Worm (Caenorhabditis elegans) whole organism, young adult: ENCODE data around the gene slc-25A10.

ENCODE experiments used
- B0035.1 ChIP-seq: sonication (generic microtip); optimal IDR thresholded peaks from 2 replicates; lab custom pipeline; 2016; ENCODE audit warnings: missing genetic modification characterization, mild to moderate bottlenecking, missing compliant biosample characterization, missing genotype, missing genetic modification reagents
- F57C9.4 ChIP-seq: sonication (generic microtip); optimal IDR thresholded peaks from 2 replicates; lab custom pipeline; 2017; ENCODE audit warnings: mild to moderate bottlenecking, missing genetic modification characterization, missing compliant biosample characterization
- K12H6.12 ChIP-seq: fragments of 200-800 bp; sonication (Bioruptor generic); optimal IDR thresholded peaks from 2 replicates; lab custom pipeline; 2018; ENCODE audit warnings: mild to moderate bottlenecking, missing genetic modification characterization, missing compliant biosample characterization
- athp-1 ChIP-seq: sonication (generic microtip); optimal IDR thresholded peaks from 2 replicates; lab custom pipeline; 2017; ENCODE audit warnings: mild to moderate bottlenecking, missing genetic modification characterization, missing compliant biosample characterization
- efl-1 ChIP-seq: fragments of 150-350 bp; optimal IDR thresholded peaks from 2 replicates; lab custom pipeline; 2014; ENCODE audit warnings: missing biosample characterization, missing genetic modification reagents, missing genetic modification characterization
- nhr-179 ChIP-seq: sonication (generic microtip); optimal IDR thresholded peaks from 2 replicates; lab custom pipeline; 2016; ENCODE audit warnings: mild to moderate bottlenecking, missing genetic modification characterization, missing compliant biosample characterization
- nhr-90 ChIP-seq: sonication (generic microtip); optimal IDR thresholded peaks from 2 replicates; lab custom pipeline; 2016; ENCODE audit warnings: missing genotype, mild to moderate bottlenecking, missing genetic modification characterization, missing compliant biosample characterization
- pha-4 ChIP-seq: fragments of 150-350 bp; sonication (generic microtip); optimal IDR thresholded peaks from 2 replicates; lab custom pipeline; 2014; ENCODE audit warnings: missing biosample characterization, missing genetic modification reagents, missing genetic modification characterization
- sdz-38 ChIP-seq: sonication (generic microtip); optimal IDR thresholded peaks from 2 replicates; lab custom pipeline; 2016; ENCODE audit warnings: missing genotype, missing genetic modification characterization, missing compliant biosample characterization
- sea-2 ChIP-seq: fragments of 200-800 bp; sonication (Bioruptor generic); IDR thresholded peaks from 2 replicates; pipeline ENCODE4 v1.3.6; 2022; ENCODE audit warnings: missing genetic modification characterization, missing compliant biosample characterization
- snpc-1.3 ChIP-seq: sonication (generic microtip); optimal IDR thresholded peaks from 2 replicates; lab custom pipeline; 2017; ENCODE audit warnings: missing genetic modification characterization, mild to moderate bottlenecking, missing compliant biosample characterization, antibody characterized with exemption, moderate library complexity, missing genotype, missing genetic modification reagents; ENCODE audit not compliant: insufficient read depth
- snpc-4 ChIP-seq, 5 experiments: fragments of 150-350 bp in 1 of 5; sonication (generic microtip) in 4 of 5; optimal IDR thresholded peaks; 2 replicates each; lab custom pipeline; 2014 to 2018; ENCODE audit warnings: missing genetic modification characterization in 5 of 5, missing biosample characterization in 3 of 5, antibody characterized with exemption in 2 of 5, mild to moderate bottlenecking in 2 of 5, missing compliant biosample characterization in 2 of 5, missing genotype in 2 of 5, moderate library complexity in 2 of 5, missing genetic modification reagents in 1 of 5
- zim-3 ChIP-seq: sonication (generic microtip); optimal IDR thresholded peaks from 2 replicates; lab custom pipeline; 2017; ENCODE audit warnings: mild to moderate bottlenecking, missing genetic modification characterization, moderate library complexity, missing compliant biosample characterization
- ztf-3 ChIP-seq: fragments of 200-800 bp; sonication (Bioruptor generic); optimal IDR thresholded peaks from 2 replicates; lab custom pipeline; 2018; ENCODE audit warnings: mild to moderate bottlenecking, missing genetic modification characterization, missing compliant biosample characterization

- TF ChIP-seq snpc-1.3 (tag; lab: Kevin White, UChicago) (no peak), sea-2 (GFP tag; lab: Robert Waterston, UW) (no peak), efl-1 (GFP tag; lab: Kevin White, UChicago) (no peak), K12H6.12 (tag; lab: Kevin White, UChicago) (no peak), sdz-38 (tag; lab: Kevin White, UChicago) (no peak), ztf-3 (no peak), snpc-4 (GFP tag; optimal IDR thresholded peaks at IDR 0.05; lab: Kevin White, UChicago) (no peak), snpc-4 (tag; optimal IDR thresholded peaks at IDR 0.05; lab: Kevin White, UChicago) (no peak), pha-4 (tag; lab: Kevin White, UChicago) (no peak), nhr-90 (tag; lab: Kevin White, UChicago) (no peak), F57C9.4 (tag; lab: Kevin White, UChicago) (no peak), nhr-179 (tag; lab: Kevin White, UChicago) (no peak), B0035.1 (tag; lab: Kevin White, UChicago) (no peak), athp-1 (no peak), zim-3 (no peak)
Measured at ce11 chrX:6722966-6723365, 2.5 kb downstream of the slc-25A10 start, which contains the start of gene smf-1.
